Worm (Caenorhabditis elegans): ENCODE data around the gene H12D21.10.

Gene H12D21.10

ce11 chrV:14949477-14949876 is 49.9 kb downstream of the H12D21.10 start, which contains the start of gene hil-1:
hil-1 (plus strand) TSS chrV:14949777.
- TF ChIP-seq mab-5 (tag; optimal IDR thresholded peaks at IDR 0.05), result no peak
- no peak for TF ChIP-seq sptf-1 (tag; optimal IDR thresholded peaks at IDR 0.05)

ce11 chrV:14954633-14955032 is 55.0 kb downstream of the H12D21.10 start, which contains the start of gene C30G7.5:
C30G7.5 (minus strand) TSS chrV:14954733.
- TF ChIP-seq nhr-12 (tag; optimal IDR thresholded peaks at IDR 0.05) (no peak), sptf-1 (tag; optimal IDR thresholded peaks at IDR 0.05) (no peak), bed-3 (GFP tag; optimal IDR thresholded peaks at IDR 0.05) (no peak), ceh-43 (GFP tag; optimal IDR thresholded peaks at IDR 0.05) (no peak)

- TF ChIP-seq lin-32 (GFP tag; optimal IDR thresholded peaks at IDR 0.05) (no peak), nhr-237 (tag; optimal IDR thresholded peaks at IDR 0.05) (no peak), sem-2 (GFP tag; optimal IDR thresholded peaks at IDR 0.05) (no peak), unc-39 (tag; optimal IDR thresholded peaks at IDR 0.05) (no peak), pha-4 (tag; optimal IDR thresholded peaks at IDR 0.05) (no peak), flh-1 (GFP tag; optimal IDR thresholded peaks at IDR 0.05) (no peak), snpc-4 (tag; optimal IDR thresholded peaks at IDR 0.05) (no peak), mls-2 (tag; optimal IDR thresholded peaks at IDR 0.05) (no peak), lsy-2 (tag; optimal IDR thresholded peaks at IDR 0.05) (no peak), blmp-1 (tag; optimal IDR thresholded peaks at IDR 0.05) (no peak), tbx-8 (GFP tag; optimal IDR thresholded peaks at IDR 0.05) (no peak), M03D4.4 (tag; optimal IDR thresholded peaks at IDR 0.05) (no peak), bed-3 (GFP tag; optimal IDR thresholded peaks at IDR 0.05) (no peak), nhr-12 (tag; optimal IDR thresholded peaks at IDR 0.05) (no peak), ham-2 (GFP tag; optimal IDR thresholded peaks at IDR 0.05) (no peak), unc-120 (tag; optimal IDR thresholded peaks at IDR 0.05; ENCODE audit: poor library complexity, severe bottlenecking) (no peak), ztf-11 (tag; optimal IDR thresholded peaks at IDR 0.05) (no peak)
These were observed 56.1 kb downstream of the H12D21.10 start, which contains the start of gene F02D8.9 for ce11 chrV:14955676-14956075. F02D8.9 (minus strand) TSS chrV:14955776.

Measured in whole organism, mixed stage, embryonic.